Worm (Caenorhabditis elegans) whole organism, midembryonic: ENCODE results near the gene srx-82.

ENCODE experiments used
- flt-1 ChIP-seq: fragments of 200-800 bp; sonication (Bioruptor generic); IDR thresholded peaks from 2 replicates; pipeline ENCODE4 v1.3.6; 2022; ENCODE audit warnings: missing genetic modification characterization, missing compliant biosample characterization
- ref-1 ChIP-seq: fragments of 200-800 bp; sonication (Bioruptor generic); conservative IDR thresholded peaks from 2 replicates; pipeline ENCODE4 v1.3.6; 2022; ENCODE audit warnings: missing genetic modification reagents, missing genetic modification characterization, missing compliant biosample characterization

- TF ChIP-seq flt-1 (GFP tag; lab: Robert Waterston, UW) (no peak), ref-1 (GFP tag; lab: Robert Waterston, UW) (no peak)
These were observed 19.3 kb upstream of the srx-82 start, which contains the start of the genes nhr-101 and pms-2 for ce11 chrV:11570169-11570651.
